Worm (Caenorhabditis elegans): ENCODE data around the gene C18G1.7.

- no peak for TF ChIP-seq hnd-1 (tag; optimal IDR thresholded peaks at IDR 0.05)
- TF ChIP-seq tra-4 (tag; optimal IDR thresholded peaks at IDR 0.05): no peak
- TF ChIP-seq ama-1 (optimal IDR thresholded peaks at IDR 0.05): no peak
- no peak for TF ChIP-seq ets-7 (tag; optimal IDR thresholded peaks at IDR 0.05)
- no peak for TF ChIP-seq scrt-1 (GFP tag; IDR thresholded peaks at IDR 0.05)
- TF ChIP-seq pes-1 (GFP tag; IDR thresholded peaks at IDR 0.05): no peak
- TF ChIP-seq tbx-11 (GFP tag; IDR thresholded peaks at IDR 0.05): no peak
These were observed 48.9 kb downstream of the C18G1.7 start, which contains the start of gene R02F11.2 for ce11 chrV:4794308-4794707.
